Worm (Caenorhabditis elegans) whole organism, late embryonic: ENCODE measurements around the gene C13F10.8.

Experiments used
- C08G9.2 ChIP-seq: sonication (generic microtip); optimal IDR thresholded peaks from 2 replicates; lab custom pipeline; 2016; ENCODE audit warnings: mild to moderate bottlenecking, missing genetic modification characterization, moderate library complexity, missing compliant biosample characterization
- fkh-6 ChIP-seq: sonication (generic microtip); optimal IDR thresholded peaks from 2 replicates; lab custom pipeline; 2016; ENCODE audit warnings: missing genetic modification characterization, missing compliant biosample characterization
- lim-6 ChIP-seq: sonication (generic microtip); optimal IDR thresholded peaks from 2 replicates; lab custom pipeline; 2016; ENCODE audit warnings: missing genetic modification characterization, missing compliant biosample characterization
- tbx-2 ChIP-seq: sonication (generic microtip); optimal IDR thresholded peaks from 2 replicates; lab custom pipeline; 2016; ENCODE audit warnings: missing genetic modification characterization, missing compliant biosample characterization

ce11 chrV:7193562-7193961, 27.3 kb downstream of the C13F10.8 start, which contains the start of gene F09G2.8:
- TF ChIP-seq tbx-2 (tag; lab: Kevin White, UChicago), result no peak
- no peak for TF ChIP-seq lim-6
- no peak for TF ChIP-seq C08G9.2 (tag; lab: Kevin White, UChicago)
- no peak for TF ChIP-seq fkh-6 (tag; lab: Kevin White, UChicago)
